Worm (Caenorhabditis elegans) whole organism, young adult: Measurements from ENCODE around the gene AC3.12.

Experiments used
- D2030.7 ChIP-seq: fragments of 200-800 bp; sonication (Bioruptor generic); IDR thresholded peaks from 2 replicates; pipeline ENCODE4 v1.3.6; 2022; ENCODE audit warnings: missing genetic modification reagents, missing genetic modification characterization, missing compliant biosample characterization
- F22D6.2 ChIP-seq: sonication (generic microtip); optimal IDR thresholded peaks from 2 replicates; lab custom pipeline; 2016; ENCODE audit warnings: mild to moderate bottlenecking, missing genetic modification characterization, missing compliant biosample characterization
- F23B12.7 ChIP-seq: sonication (generic microtip); optimal IDR thresholded peaks from 2 replicates; lab custom pipeline; 2017; ENCODE audit warnings: missing genetic modification characterization, mild to moderate bottlenecking, missing compliant biosample characterization, antibody characterized with exemption, moderate library complexity; ENCODE audit not compliant: insufficient read depth
- F33H1.4 ChIP-seq: fragments of 200-800 bp; sonication (Bioruptor generic); IDR thresholded peaks from 2 replicates; pipeline ENCODE4 v1.3.6; 2022; ENCODE audit warnings: missing genetic modification reagents, missing genetic modification characterization, missing compliant biosample characterization
- F49E8.2 ChIP-seq: sonication (generic microtip); optimal IDR thresholded peaks from 3 replicates; lab custom pipeline; 2017; ENCODE audit warnings: missing genetic modification characterization, mild to moderate bottlenecking, missing compliant biosample characterization, antibody characterized with exemption, moderate library complexity; ENCODE audit not compliant: insufficient read depth
- F55B11.4 ChIP-seq: sonication (generic microtip); optimal IDR thresholded peaks from 2 replicates; lab custom pipeline; 2016; ENCODE audit warnings: missing compliant biosample characterization, missing genetic modification characterization, borderline replicate concordance; ENCODE audit not compliant: insufficient read depth
- K12H6.12 ChIP-seq: fragments of 200-800 bp; sonication (Bioruptor generic); optimal IDR thresholded peaks from 2 replicates; lab custom pipeline; 2018; ENCODE audit warnings: mild to moderate bottlenecking, missing genetic modification characterization, missing compliant biosample characterization
- ZK185.1 ChIP-seq: sonication (generic microtip); optimal IDR thresholded peaks from 2 replicates; lab custom pipeline; 2016; ENCODE audit warnings: mild to moderate bottlenecking, missing genetic modification characterization, missing compliant biosample characterization; ENCODE audit not compliant: poor library complexity, severe bottlenecking
- aptf-3 ChIP-seq: fragments of 200-800 bp; sonication (Bioruptor generic); IDR thresholded peaks from 2 replicates; pipeline ENCODE4 v1.3.6; 2022; ENCODE audit warnings: missing genetic modification characterization, missing compliant biosample characterization
- athp-1 ChIP-seq: sonication (generic microtip); optimal IDR thresholded peaks from 2 replicates; lab custom pipeline; 2017; ENCODE audit warnings: mild to moderate bottlenecking, missing genetic modification characterization, missing compliant biosample characterization
- attf-3 ChIP-seq: fragments of 200-800 bp; sonication (Bioruptor generic); conservative IDR thresholded peaks from 2 replicates; pipeline ENCODE4 v1.3.6; 2022; ENCODE audit warnings: missing genetic modification reagents, missing genetic modification characterization, missing compliant biosample characterization
- attf-5 ChIP-seq: fragments of 200-800 bp; sonication (Bioruptor generic); optimal IDR thresholded peaks from 2 replicates; lab custom pipeline; 2018; ENCODE audit warnings: mild to moderate bottlenecking, missing genetic modification characterization, missing compliant biosample characterization
- bed-1 ChIP-seq: fragments of 200-800 bp; sonication (Bioruptor generic); IDR thresholded peaks from 2 replicates; pipeline ENCODE4 v1.3.6; 2022; ENCODE audit warnings: missing genetic modification reagents, missing genetic modification characterization, missing compliant biosample characterization
- dpl-1 ChIP-seq: fragments of 150-350 bp; optimal IDR thresholded peaks from 2 replicates; lab custom pipeline; 2014; ENCODE audit warnings: missing biosample characterization, missing genetic modification reagents, missing genetic modification characterization
- egl-44 ChIP-seq: fragments of 200-800 bp; sonication (Bioruptor generic); IDR thresholded peaks from 2 replicates; pipeline ENCODE4 v1.3.6; 2022; ENCODE audit warnings: missing genetic modification reagents, missing genetic modification characterization, missing compliant biosample characterization
- egrh-3 ChIP-seq: fragments of 200-800 bp; sonication (Bioruptor generic); IDR thresholded peaks from 2 replicates; pipeline ENCODE4 v1.3.6; 2022; ENCODE audit warnings: missing genetic modification reagents, missing genetic modification characterization, missing compliant biosample characterization
- him-1 ChIP-seq: sonication (generic microtip); optimal IDR thresholded peaks from 2 replicates; lab custom pipeline; 2016; ENCODE audit warnings: missing genotype, missing genetic modification reagents, missing genetic modification characterization, missing compliant biosample characterization
- hsf-1 ChIP-seq: fragments of 200-800 bp; sonication (Bioruptor generic); IDR thresholded peaks from 2 replicates; pipeline ENCODE4 v1.3.6; 2022; ENCODE audit warnings: missing genetic modification reagents, missing genetic modification characterization, missing compliant biosample characterization
- let-526 ChIP-seq: fragments of 200-800 bp; sonication (Bioruptor generic); IDR thresholded peaks from 2 replicates; pipeline ENCODE4 v1.3.6; 2022; ENCODE audit warnings: missing genetic modification reagents, missing genetic modification characterization, missing compliant biosample characterization
- lin-40 ChIP-seq: sonication (generic microtip); optimal IDR thresholded peaks from 2 replicates; lab custom pipeline; 2016; ENCODE audit warnings: missing genetic modification characterization, mild to moderate bottlenecking, missing compliant biosample characterization, missing genotype, missing genetic modification reagents
- lin-54 ChIP-seq: fragments of 200-800 bp; sonication (Bioruptor generic); optimal IDR thresholded peaks from 2 replicates; lab custom pipeline; 2018; ENCODE audit warnings: mild to moderate bottlenecking, missing genetic modification characterization, missing compliant biosample characterization
- mcd-1 ChIP-seq: fragments of 200-800 bp; sonication (Bioruptor generic); IDR thresholded peaks from 2 replicates; pipeline ENCODE4 v1.3.6; 2022; ENCODE audit warnings: missing genetic modification reagents, missing genetic modification characterization, missing compliant biosample characterization
- nfya-2 ChIP-seq: fragments of 200-800 bp; sonication (Bioruptor generic); IDR thresholded peaks from 2 replicates; pipeline ENCODE4 v1.3.6; 2022; ENCODE audit warnings: missing genetic modification reagents, missing genetic modification characterization, missing compliant biosample characterization
- nhr-80 ChIP-seq: sonication (generic microtip); optimal IDR thresholded peaks from 2 replicates; lab custom pipeline; 2016; ENCODE audit warnings: missing genetic modification characterization, missing compliant biosample characterization
- pbrm-1 ChIP-seq: fragments of 200-800 bp; sonication (Bioruptor generic); IDR thresholded peaks from 2 replicates; pipeline ENCODE4 v1.3.6; 2022; ENCODE audit warnings: missing genetic modification reagents, missing genetic modification characterization, missing compliant biosample characterization
- pha-4 ChIP-seq: fragments of 150-350 bp; sonication (generic microtip); optimal IDR thresholded peaks from 2 replicates; lab custom pipeline; 2014; ENCODE audit warnings: missing biosample characterization, missing genetic modification reagents, missing genetic modification characterization
- rpc-1 ChIP-seq, 2 experiments: fragments of 150-350 bp in 1 of 2; sonication (generic microtip) in 1 of 2; optimal IDR thresholded peaks; 2 replicates each; lab custom pipeline; 2014 to 2018; ENCODE audit warnings: missing biosample characterization in 1 of 2, missing genetic modification characterization in 1 of 2, missing genetic modification reagents in 1 of 2, missing genotype in 1 of 2
- sdz-38 ChIP-seq: sonication (generic microtip); optimal IDR thresholded peaks from 2 replicates; lab custom pipeline; 2016; ENCODE audit warnings: missing genotype, missing genetic modification characterization, missing compliant biosample characterization
- snpc-1.3 ChIP-seq: sonication (generic microtip); optimal IDR thresholded peaks from 2 replicates; lab custom pipeline; 2017; ENCODE audit warnings: missing genetic modification characterization, mild to moderate bottlenecking, missing compliant biosample characterization, antibody characterized with exemption, moderate library complexity, missing genotype, missing genetic modification reagents; ENCODE audit not compliant: insufficient read depth
- snpc-3.4 ChIP-seq: sonication (generic microtip); optimal IDR thresholded peaks from 2 replicates; lab custom pipeline; 2017; ENCODE audit warnings: missing genetic modification characterization, mild to moderate bottlenecking, missing compliant biosample characterization, antibody characterized with exemption, moderate library complexity, missing genotype, missing genetic modification reagents
- snpc-4 ChIP-seq, 5 experiments: fragments of 150-350 bp in 1 of 5; sonication (generic microtip) in 4 of 5; optimal IDR thresholded peaks; 2 replicates each; lab custom pipeline; 2014 to 2018; ENCODE audit warnings: missing genetic modification characterization in 5 of 5, missing biosample characterization in 3 of 5, antibody characterized with exemption in 2 of 5, mild to moderate bottlenecking in 2 of 5, missing compliant biosample characterization in 2 of 5, missing genotype in 2 of 5, moderate library complexity in 2 of 5, missing genetic modification reagents in 1 of 5
- tbp1 ChIP-seq: fragments of 200-800 bp; sonication (Bioruptor generic); optimal IDR thresholded peaks from 2 replicates; lab custom pipeline; 2018; ENCODE audit warnings: mild to moderate bottlenecking, missing genetic modification characterization, missing compliant biosample characterization
- unc-130 ChIP-seq: sonication (generic microtip); optimal IDR thresholded peaks from 2 replicates; lab custom pipeline; 2016; ENCODE audit warnings: missing genetic modification reagents, missing genetic modification characterization, missing compliant biosample characterization
- unc-62 ChIP-seq: fragments of 150-350 bp; optimal IDR thresholded peaks from 2 replicates; lab custom pipeline; 2014; ENCODE audit warnings: missing biosample characterization, missing genetic modification reagents, missing genetic modification characterization
- zim-3 ChIP-seq: sonication (generic microtip); optimal IDR thresholded peaks from 2 replicates; lab custom pipeline; 2017; ENCODE audit warnings: mild to moderate bottlenecking, missing genetic modification characterization, moderate library complexity, missing compliant biosample characterization
- ztf-18 ChIP-seq: sonication (generic microtip); optimal IDR thresholded peaks from 2 replicates; lab custom pipeline; 2016; ENCODE audit warnings: missing genotype, mild to moderate bottlenecking, missing genetic modification characterization, missing compliant biosample characterization
- ztf-22 ChIP-seq: fragments of 200-800 bp; sonication (Bioruptor generic); optimal IDR thresholded peaks from 2 replicates; lab custom pipeline; 2018; ENCODE audit warnings: mild to moderate bottlenecking, missing genetic modification characterization, moderate library complexity, missing compliant biosample characterization
- ztf-26 ChIP-seq: sonication (generic microtip); optimal IDR thresholded peaks from 2 replicates; lab custom pipeline; 2017; ENCODE audit warnings: missing genetic modification characterization, missing compliant biosample characterization
- ztf-28 ChIP-seq: fragments of 200-800 bp; sonication (Bioruptor generic); IDR thresholded peaks from 2 replicates; pipeline ENCODE4 v1.3.6; 2022; ENCODE audit warnings: missing genetic modification reagents, missing genetic modification characterization, missing compliant biosample characterization
- ztf-6 ChIP-seq: fragments of 200-800 bp; sonication (Bioruptor generic); IDR thresholded peaks from 2 replicates; pipeline ENCODE4 v1.3.6; 2022; ENCODE audit warnings: missing genetic modification reagents, missing genetic modification characterization, missing compliant biosample characterization

AC3.12 gene

DNA sequence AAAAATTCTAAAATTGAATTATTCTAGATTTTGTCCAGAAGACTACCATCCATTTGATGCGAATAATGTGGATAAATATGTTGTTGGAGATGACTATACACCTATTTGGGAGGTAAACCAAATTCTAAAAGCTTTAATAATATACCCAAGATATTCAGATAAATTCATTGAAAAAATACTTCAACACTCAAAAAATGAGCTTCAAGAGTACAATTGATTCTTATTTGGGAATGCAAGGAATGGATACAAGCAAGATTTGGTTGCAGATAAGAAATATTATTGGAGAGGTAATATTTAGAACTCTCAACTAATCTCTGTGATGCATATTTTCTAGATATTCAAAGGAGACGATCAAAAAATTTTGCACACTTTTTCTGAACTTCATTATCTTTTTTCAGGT is 19.0 kb downstream of the AC3.12 start:
- TF ChIP-seq nfya-2 (GFP tag; lab: Robert Waterston, UW) (no peak), let-526 (GFP tag; lab: Robert Waterston, UW) (no peak), aptf-3 (GFP tag; lab: Robert Waterston, UW) (no peak), unc-130 (GFP tag; lab: Kevin White, UChicago) (no peak), him-1 (tag; lab: Kevin White, UChicago) (no peak), D2030.7 (no peak), F22D6.2 (no peak), egrh-3 (GFP tag; lab: Robert Waterston, UW) (no peak), snpc-1.3 (tag; lab: Kevin White, UChicago) (no peak), K12H6.12 (tag; lab: Kevin White, UChicago) (no peak), unc-62 (GFP tag; lab: Kevin White, UChicago) (no peak), pbrm-1 (GFP tag; lab: Robert Waterston, UW) (no peak), F49E8.2 (no peak), ZK185.1 (tag; lab: Kevin White, UChicago) (no peak), lin-40 (no peak), rpc-1 (optimal IDR thresholded peaks at IDR 0.05; lab: Kevin White, UChicago) (no peak), rpc-1 (tag; optimal IDR thresholded peaks at IDR 0.05; lab: Kevin White, UChicago) (no peak), F55B11.4 (tag; lab: Kevin White, UChicago) (no peak), athp-1 (no peak)

DNA sequence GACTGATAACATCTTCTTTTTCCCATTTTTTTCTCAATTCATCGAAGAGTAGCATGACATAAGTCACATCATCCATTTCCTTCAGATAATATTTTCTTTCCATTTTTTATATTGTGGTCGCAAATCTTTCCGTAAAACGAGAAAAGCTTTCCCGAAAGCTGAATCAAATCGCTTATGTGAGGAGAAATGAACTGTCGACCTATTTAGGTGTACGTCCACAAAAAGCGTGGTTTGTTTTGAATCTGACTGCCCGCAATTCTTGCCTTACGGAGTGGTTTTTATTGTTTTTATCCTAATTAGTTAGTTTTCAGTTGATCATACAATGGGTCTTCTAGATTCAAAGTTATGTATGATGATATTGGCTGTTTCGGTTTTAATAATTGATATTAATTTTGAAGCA is 21.0 kb downstream of the AC3.12 start, which contains the start of gene ttll-15:
TSS of gene ttll-15 (plus strand) at position 301 of the 400 bp plus-strand sequence.
- TF ChIP-seq mcd-1 (GFP tag; lab: Robert Waterston, UW) = no peak
- no peak for TF ChIP-seq pha-4 (tag; lab: Kevin White, UChicago)
- no peak for TF ChIP-seq F33H1.4 (GFP tag; lab: Robert Waterston, UW)
- TF ChIP-seq ztf-6 (GFP tag; lab: Robert Waterston, UW) = no peak
- no peak for TF ChIP-seq sdz-38 (tag; lab: Kevin White, UChicago)
- TF ChIP-seq F49E8.2 = no peak
- no peak for TF ChIP-seq attf-5
- no peak for TF ChIP-seq ztf-26 (tag; lab: Kevin White, UChicago)
- no peak for TF ChIP-seq zim-3 (tag; lab: Kevin White, UChicago)
- TF ChIP-seq unc-62 (GFP tag; lab: Kevin White, UChicago) = no peak
- TF ChIP-seq pbrm-1 (GFP tag; lab: Robert Waterston, UW) = no peak
- TF ChIP-seq bed-1 (GFP tag; lab: Robert Waterston, UW) = no peak

- TF ChIP-seq ztf-22 (GFP tag; lab: Kevin White, UChicago) (no peak), nhr-80 (tag; lab: Kevin White, UChicago) (peak; percentile 14), ztf-26 (tag; lab: Kevin White, UChicago) (no peak), attf-3 (GFP tag; lab: Robert Waterston, UW) (no peak), attf-5 (no peak), F33H1.4 (GFP tag; lab: Robert Waterston, UW) (no peak), lin-54 (no peak)
Measured at ce11 chrV:10357467-10357953, 21.7 kb downstream of the AC3.12 start, which contains the start of gene ceeh-2. TSS of gene ceeh-2 (minus strand) at chrV:10357903.

ce11 chrV:10355773-10356335 is 23.3 kb downstream of the AC3.12 start, which contains the start of gene sluh-7:
TSS of gene sluh-7 (minus strand) at chrV:10355823.
- TF ChIP-seq K12H6.12 (tag; lab: Kevin White, UChicago) (peak; percentile 35), ztf-26 (tag; lab: Kevin White, UChicago) (no peak), hsf-1 (GFP tag; lab: Robert Waterston, UW) (no peak), D2030.7 (peak; percentile 15; the same call in 1 of the 2 replicates), snpc-3.4 (peak; percentile 52), tbp1 (GFP tag; lab: Kevin White, UChicago) (peak; percentile 26), unc-130 (GFP tag; lab: Kevin White, UChicago) (peak; percentile 86), dpl-1 (peak; percentile 66), snpc-1.3 (tag; lab: Kevin White, UChicago) (peak; percentile 25), ztf-18 (tag; lab: Kevin White, UChicago) (peak; percentile 15), ztf-28 (GFP tag; lab: Robert Waterston, UW) (peak; percentile 65; the same call in 1 of the 2 replicates), lin-54 (peak; percentile 88), F23B12.7 (tag; lab: Kevin White, UChicago) (no peak), pbrm-1 (GFP tag; lab: Robert Waterston, UW) (peak; percentile 35; the same call in 1 of the 2 replicates), egl-44 (GFP tag; lab: Robert Waterston, UW) (no peak), snpc-4 (GFP tag; optimal IDR thresholded peaks at IDR 0.05; lab: Kevin White, UChicago) (no peak), snpc-4 (tag; optimal IDR thresholded peaks at IDR 0.05; lab: Kevin White, UChicago) (peak in 3 of 4 experiments; percentile 24 to 61 (median 56))
